Worm (Caenorhabditis elegans) whole organism, early embryonic: ENCODE measurements around the gene clec-251.

Experiments
- B0310.2 ChIP-seq: sonication (generic microtip); optimal IDR thresholded peaks from 2 replicates; lab custom pipeline; 2016; ENCODE audit warnings: mild to moderate bottlenecking, missing genetic modification characterization, missing compliant biosample characterization
- F13C5.2 ChIP-seq: sonication (generic microtip); optimal IDR thresholded peaks from 2 replicates; lab custom pipeline; 2017; ENCODE audit warnings: mild to moderate bottlenecking, missing genetic modification characterization, inconsistent platforms, missing compliant biosample characterization
- ama-1 ChIP-seq: fragments of 150-350 bp; optimal IDR thresholded peaks from 2 replicates; lab custom pipeline; 2014
- hnd-1 ChIP-seq: sonication (generic microtip); optimal IDR thresholded peaks from 2 replicates; lab custom pipeline; 2016; ENCODE audit warnings: missing genetic modification characterization, missing compliant biosample characterization

- TF ChIP-seq hnd-1 (tag; lab: Kevin White, UChicago) (no peak), ama-1 (no peak), F13C5.2 (tag; lab: Kevin White, UChicago) (no peak), B0310.2 (tag; lab: Kevin White, UChicago) (no peak)
Measured at ce11 chrV:18701306-18701705, 45.5 kb downstream of the clec-251 start, which contains the start of gene Y69H2.9.
